ENCODE assay signal across 1 fruit fly cellular context in genomic region chr3R:29204612-29205480, dm6.
TF ChIP-seq lines count a peak whose summit lies in the region.

No protein-coding gene starts in this region.

TF ChIP-seq in whole organism, embryonic, 481 proteins besides CTCF, POLR2A, EP300 and RAD21 (continued from another document and continues in another):
- TF ChIP-seq CG42726 (GFP tag; IDR thresholded peaks at IDR 0.05; lab: Robert Waterston, UW; ENCODE audit: partially characterized antibody) (no peak), trh (GFP tag; optimal IDR thresholded peaks at IDR 0.05; lab: Kevin White, UChicago) (no peak), Gsc (GFP tag; IDR thresholded peaks at IDR 0.05; lab: Robert Waterston, UW) (peak; percentile 60; the same call in 1 of the 2 replicates), HmgZ (tag; optimal IDR thresholded peaks at IDR 0.05; lab: Kevin White, UChicago) (peak; percentile 48), CG11696 (GFP tag; IDR thresholded peaks at IDR 0.05; lab: Robert Waterston, UW) (peak; percentile 69), ssp (GFP tag; IDR thresholded peaks at IDR 0.05; lab: Robert Waterston, UW) (peak; percentile 69), CG8359 (GFP tag; optimal IDR thresholded peaks at IDR 0.05; lab: Kevin White, UChicago; ENCODE audit: borderline replicate concordance) (peak; percentile 45), CG5953 (GFP tag; IDR thresholded peaks at IDR 0.05; lab: Robert Waterston, UW) (peak; percentile 52; the same call in 1 of the 2 replicates), CG11398 (GFP tag; optimal IDR thresholded peaks at IDR 0.05; lab: Kevin White, UChicago) (peak; percentile 75), CG12659 (GFP tag; optimal IDR thresholded peaks at IDR 0.05; lab: Kevin White, UChicago) (peak; percentile 63), nerfin-2 (GFP tag; IDR thresholded peaks at IDR 0.05; lab: Robert Waterston, UW; ENCODE audit: partially characterized antibody) (no peak), CoRest (tag; optimal IDR thresholded peaks at IDR 0.05; lab: Kevin White, UChicago) (peak; percentile 77), p53 (GFP tag; optimal IDR thresholded peaks at IDR 0.05; lab: Kevin White, UChicago) (no peak), CkIIα-i1 (GFP tag; IDR thresholded peaks at IDR 0.05; lab: Robert Waterston, UW) (no peak), cwo (GFP tag; optimal IDR thresholded peaks at IDR 0.05; lab: Kevin White, UChicago) (peak; percentile 21), CG6765 (GFP tag; optimal IDR thresholded peaks at IDR 0.05; lab: Kevin White, UChicago) (peak; percentile 13), emc (GFP tag; optimal IDR thresholded peaks at IDR 0.05; lab: Kevin White, UChicago) (no peak), Aef1 (GFP tag; IDR thresholded peaks at IDR 0.05; lab: Robert Waterston, UW) (peak; percentile 37; the same call in 1 of the 3 replicates), stwl (tag; optimal IDR thresholded peaks at IDR 0.05; lab: Kevin White, UChicago) (no peak), CG10321 (GFP tag; IDR thresholded peaks at IDR 0.05; lab: Robert Waterston, UW) (no peak), CG7928 (GFP tag; optimal IDR thresholded peaks at IDR 0.05; lab: Kevin White, UChicago) (no peak), CG16815 (GFP tag; optimal IDR thresholded peaks at IDR 0.05; lab: Kevin White, UChicago) (peak; percentile 48), seq (GFP tag; IDR thresholded peaks at IDR 0.05; lab: Robert Waterston, UW) (peak; percentile 44; the same call in 1 of the 2 replicates), CG17186 (GFP tag; optimal IDR thresholded peaks at IDR 0.05; lab: Kevin White, UChicago) (peak; percentile 47), ab (GFP tag; optimal IDR thresholded peaks at IDR 0.05; lab: Kevin White, UChicago) (no peak), mam (GFP tag; optimal IDR thresholded peaks at IDR 0.05; lab: Kevin White, UChicago) (peak; percentile 60), zfh2 (GFP tag; optimal IDR thresholded peaks at IDR 0.05; lab: Kevin White, UChicago) (no peak), CG3407 (GFP tag; optimal IDR thresholded peaks at IDR 0.05; lab: Kevin White, UChicago) (peak; percentile 73), corto (GFP tag; optimal IDR thresholded peaks at IDR 0.05; lab: Kevin White, UChicago) (no peak), Hr51 (GFP tag; optimal IDR thresholded peaks at IDR 0.05; lab: Kevin White, UChicago) (peak; percentile 29 to 83), CG14965 (GFP tag; optimal IDR thresholded peaks at IDR 0.05; lab: Kevin White, UChicago; ENCODE audit: borderline replicate concordance) (peak; percentile 12), klu (GFP tag; IDR thresholded peaks at IDR 0.05; lab: Robert Waterston, UW) (0 out of 2 replicates have a peak, but pooled peaks have one; percentile 7), CG5245 (GFP tag; optimal IDR thresholded peaks at IDR 0.05; lab: Kevin White, UChicago) (peak; percentile 73), kah (GFP tag; optimal IDR thresholded peaks at IDR 0.05; lab: Kevin White, UChicago) (peak; percentile 52), C15 (GFP tag; IDR thresholded peaks at IDR 0.05; lab: Robert Waterston, UW) (no peak), esg (GFP tag; conservative IDR thresholded peaks at IDR 0.05; lab: Robert Waterston, UW) (peak; percentile 73), gro (GFP tag; optimal IDR thresholded peaks at IDR 0.05; lab: Kevin White, UChicago) (no peak), CG34376 (GFP tag; optimal IDR thresholded peaks at IDR 0.05; lab: Kevin White, UChicago) (no peak), Nf-YA (GFP tag; IDR thresholded peaks at IDR 0.05; lab: Robert Waterston, UW) (peak; percentile 71), ewg (GFP tag; optimal IDR thresholded peaks at IDR 0.05; lab: Kevin White, UChicago) (peak; percentile 68), CG32532 (GFP tag; IDR thresholded peaks at IDR 0.05; lab: Robert Waterston, UW) (peak; percentile 46; the same call in 1 of the 2 replicates), gem (tag; optimal IDR thresholded peaks at IDR 0.05; lab: Kevin White, UChicago) (peak; percentile 87), CG17385 (GFP tag; optimal IDR thresholded peaks at IDR 0.05; lab: Kevin White, UChicago) (peak; percentile 66), Chrac-16 (GFP tag; optimal IDR thresholded peaks at IDR 0.05; lab: Kevin White, UChicago) (peak; percentile 59), CG10654 (GFP tag; optimal IDR thresholded peaks at IDR 0.05; lab: Kevin White, UChicago) (peak; percentile 76), luna (GFP tag; optimal IDR thresholded peaks at IDR 0.05; lab: Kevin White, UChicago) (no peak), CG12104 (GFP tag; optimal IDR thresholded peaks at IDR 0.05; lab: Kevin White, UChicago) (peak; percentile 46), CG7372 (GFP tag; IDR thresholded peaks at IDR 0.05; lab: Robert Waterston, UW) (peak; percentile 48; the same call in 1 of the 2 replicates), h (optimal IDR thresholded peaks at IDR 0.05; lab: Kevin White, UChicago) (no peak), CG11723 (GFP tag; optimal IDR thresholded peaks at IDR 0.05; lab: Kevin White, UChicago) (peak; percentile 78), crol (GFP tag; IDR thresholded peaks at IDR 0.05; lab: Robert Waterston, UW) (peak; percentile 40; the same call in 1 of the 2 replicates), CG10274 (GFP tag; optimal IDR thresholded peaks at IDR 0.05; lab: Kevin White, UChicago) (peak; percentile 13), gfzf (GFP tag; optimal IDR thresholded peaks at IDR 0.05; lab: Kevin White, UChicago) (no peak), chm (GFP tag; IDR thresholded peaks at IDR 0.05; lab: Robert Waterston, UW) (peak; percentile 75; the same call in 1 of the 2 replicates), CG4854 (GFP tag; optimal IDR thresholded peaks at IDR 0.05; lab: Kevin White, UChicago) (peak; percentile 42), NC2α (GFP tag; optimal IDR thresholded peaks at IDR 0.05; lab: Kevin White, UChicago) (peak; percentile 53), CHES-1-like (GFP tag; optimal IDR thresholded peaks at IDR 0.05; lab: Kevin White, UChicago) (peak; percentile 42), B-H2 (GFP tag; optimal IDR thresholded peaks at IDR 0.05; lab: Kevin White, UChicago) (no peak), cad (GFP tag; optimal IDR thresholded peaks at IDR 0.05; lab: Kevin White, UChicago) (no peak), ac (GFP tag; optimal IDR thresholded peaks at IDR 0.05; lab: Kevin White, UChicago) (no peak), CG4730 (GFP tag; IDR thresholded peaks at IDR 0.05; lab: Robert Waterston, UW) (peak; percentile 40), dmrt99B (tag; optimal IDR thresholded peaks at IDR 0.05; lab: Kevin White, UChicago) (peak; percentile 88), bigmax (GFP tag; optimal IDR thresholded peaks at IDR 0.05; lab: Kevin White, UChicago) (no peak), Abd-B (GFP tag; optimal IDR thresholded peaks at IDR 0.05; lab: Kevin White, UChicago) (peak; percentile 75), Dfd (GFP tag; optimal IDR thresholded peaks at IDR 0.05; lab: Kevin White, UChicago) (no peak), Fer2 (tag; optimal IDR thresholded peaks at IDR 0.05; lab: Kevin White, UChicago) (peak; percentile 21), kni (GFP tag; optimal IDR thresholded peaks at IDR 0.05; lab: Kevin White, UChicago) (peak; percentile 15), CG1233 (GFP tag; optimal IDR thresholded peaks at IDR 0.05; lab: Kevin White, UChicago) (peak; percentile 68), CG34422 (GFP tag; IDR thresholded peaks at IDR 0.05; lab: Robert Waterston, UW) (peak; percentile 81), Tbp (GFP tag; optimal IDR thresholded peaks at IDR 0.05; lab: Kevin White, UChicago) (no peak), CG4328 (GFP tag; optimal IDR thresholded peaks at IDR 0.05; lab: Kevin White, UChicago) (peak; percentile 44), en (GFP tag; optimal IDR thresholded peaks at IDR 0.05; lab: Kevin White, UChicago) (peak; percentile 69), Mad (GFP tag; optimal IDR thresholded peaks at IDR 0.05; lab: Kevin White, UChicago) (peak; percentile 45), ken (GFP tag; IDR thresholded peaks at IDR 0.05; lab: Robert Waterston, UW) (peak; percentile 80), Lim3 (GFP tag; IDR thresholded peaks at IDR 0.05; lab: Robert Waterston, UW) (peak; percentile 19; the same call in 1 of the 2 replicates), Ssrp (tag; optimal IDR thresholded peaks at IDR 0.05; lab: Kevin White, UChicago) (peak; percentile 84), CG1529 (GFP tag; optimal IDR thresholded peaks at IDR 0.05; lab: Kevin White, UChicago) (peak; percentile 80), CG3995 (GFP tag; optimal IDR thresholded peaks at IDR 0.05; lab: Kevin White, UChicago) (no peak), tup (GFP tag; optimal IDR thresholded peaks at IDR 0.05; lab: Kevin White, UChicago) (no peak), row (GFP tag; IDR thresholded peaks at IDR 0.05; lab: Robert Waterston, UW) (peak; percentile 80), Hr39 (optimal IDR thresholded peaks at IDR 0.05; lab: Kevin White, UChicago) (no peak), CG14710 (tag; optimal IDR thresholded peaks at IDR 0.05; lab: Kevin White, UChicago) (peak; percentile 80), D19A (tag; optimal IDR thresholded peaks at IDR 0.05; lab: Kevin White, UChicago) (peak; percentile 71), ci (GFP tag; IDR thresholded peaks at IDR 0.05; lab: Robert Waterston, UW) (peak; percentile 92), rib (GFP tag; IDR thresholded peaks at IDR 0.05; lab: Robert Waterston, UW) (no peak), al (GFP tag; IDR thresholded peaks at IDR 0.05; lab: Robert Waterston, UW) (0 out of 2 replicates have a peak, but pooled peaks have one; percentile 13), Mrtf (GFP tag; IDR thresholded peaks at IDR 0.05; lab: Robert Waterston, UW) (peak; percentile 68; the same call in 2 of the 3 replicates), H15 (GFP tag; IDR thresholded peaks at IDR 0.05; lab: Robert Waterston, UW) (peak; percentile 70), CG1602 (GFP tag; optimal IDR thresholded peaks at IDR 0.05; lab: Kevin White, UChicago) (peak; percentile 78), wor (GFP tag; IDR thresholded peaks at IDR 0.05; lab: Robert Waterston, UW) (peak; percentile 78), CG43689 (GFP tag; IDR thresholded peaks at IDR 0.05; lab: Robert Waterston, UW) (no peak), ash1 (GFP tag; optimal IDR thresholded peaks at IDR 0.05; lab: Kevin White, UChicago) (no peak), Kr (GFP tag; optimal IDR thresholded peaks at IDR 0.05; lab: Kevin White, UChicago) (no peak), CG3163 (GFP tag; optimal IDR thresholded peaks at IDR 0.05; lab: Kevin White, UChicago) (peak; percentile 56), CG4617 (GFP tag; optimal IDR thresholded peaks at IDR 0.05; lab: Kevin White, UChicago; ENCODE audit: borderline replicate concordance) (peak; percentile 28), CG4707 (GFP tag; optimal IDR thresholded peaks at IDR 0.05; lab: Kevin White, UChicago) (peak; percentile 65), bcd (GFP tag; optimal IDR thresholded peaks at IDR 0.05; lab: Kevin White, UChicago) (peak; percentile 74), CG2116 (GFP tag; optimal IDR thresholded peaks at IDR 0.05; lab: Kevin White, UChicago) (peak; percentile 29), BtbVII (GFP tag; optimal IDR thresholded peaks at IDR 0.05; lab: Kevin White, UChicago) (peak; percentile 11), CG2120 (GFP tag; optimal IDR thresholded peaks at IDR 0.05; lab: Kevin White, UChicago) (peak; percentile 15), dpn (GFP tag; optimal IDR thresholded peaks at IDR 0.05; lab: Kevin White, UChicago) (peak; percentile 69 to 84), Awh (GFP tag; IDR thresholded peaks at IDR 0.05; lab: Robert Waterston, UW) (peak; percentile 71; the same call in 1 of the 2 replicates), unc-4 (GFP tag; IDR thresholded peaks at IDR 0.05; lab: Robert Waterston, UW; ENCODE audit: partially characterized antibody) (no peak), CG10147 (GFP tag; optimal IDR thresholded peaks at IDR 0.05; lab: Kevin White, UChicago) (no peak), CG9817 (tag; optimal IDR thresholded peaks at IDR 0.05; lab: Kevin White, UChicago) (peak; percentile 53), Optix (GFP tag; IDR thresholded peaks at IDR 0.05; lab: Robert Waterston, UW) (peak; percentile 82), sug (tag; optimal IDR thresholded peaks at IDR 0.05; lab: Kevin White, UChicago) (peak; percentile 12), Myb (GFP tag; optimal IDR thresholded peaks at IDR 0.05; lab: Kevin White, UChicago) (peak; percentile 47), CG2678 (tag; optimal IDR thresholded peaks at IDR 0.05; lab: Kevin White, UChicago) (peak; percentile 84), eyg (GFP tag; optimal IDR thresholded peaks at IDR 0.05; lab: Kevin White, UChicago) (peak; percentile 60), CG10959 (GFP tag; IDR thresholded peaks at IDR 0.05; lab: Robert Waterston, UW) (peak; percentile 66), Fer1 (GFP tag; optimal IDR thresholded peaks at IDR 0.05; lab: Kevin White, UChicago) (peak; percentile 65), ind (GFP tag; optimal IDR thresholded peaks at IDR 0.05; lab: Kevin White, UChicago) (peak; percentile 79), CG8089 (GFP tag; optimal IDR thresholded peaks at IDR 0.05; lab: Kevin White, UChicago) (peak; percentile 60), CG14860 (GFP tag; IDR thresholded peaks at IDR 0.05; lab: Robert Waterston, UW; ENCODE audit: partially characterized antibody) (no peak), repo (GFP tag; optimal IDR thresholded peaks at IDR 0.05; lab: Kevin White, UChicago) (peak; percentile 66), hth (optimal IDR thresholded peaks at IDR 0.05; lab: Kevin White, UChicago) (no peak), CG32767 (GFP tag; IDR thresholded peaks at IDR 0.05; lab: Robert Waterston, UW) (peak; percentile 65), CG7987 (GFP tag; optimal IDR thresholded peaks at IDR 0.05; lab: Kevin White, UChicago) (no peak), abd-A (tag; optimal IDR thresholded peaks at IDR 0.05; lab: Kevin White, UChicago) (no peak), CG17328 (GFP tag; IDR thresholded peaks at IDR 0.05; lab: Robert Waterston, UW) (peak; percentile 77), CG4404 (GFP tag; IDR thresholded peaks at IDR 0.05; lab: Robert Waterston, UW) (peak; percentile 35; the same call in 1 of the 2 replicates), CG15269 (tag; optimal IDR thresholded peaks at IDR 0.05; lab: Kevin White, UChicago) (peak; percentile 80), CG12942 (GFP tag; optimal IDR thresholded peaks at IDR 0.05; lab: Kevin White, UChicago) (peak; percentile 75), CG13894 (tag; optimal IDR thresholded peaks at IDR 0.05; lab: Kevin White, UChicago) (no peak), CG12391 (tag; optimal IDR thresholded peaks at IDR 0.05; lab: Kevin White, UChicago) (peak; percentile 77), CG3281 (GFP tag; optimal IDR thresholded peaks at IDR 0.05; lab: Kevin White, UChicago) (peak; percentile 31), CG13296 (GFP tag; optimal IDR thresholded peaks at IDR 0.05; lab: Kevin White, UChicago) (peak; percentile 50), CG33557 (GFP tag; optimal IDR thresholded peaks at IDR 0.05; lab: Kevin White, UChicago) (peak; percentile 57), dimm (GFP tag; IDR thresholded peaks at IDR 0.05; lab: Robert Waterston, UW) (peak; percentile 60; the same call in 1 of the 2 replicates)
